Fruit fly (Drosophila melanogaster): Measurements from ENCODE around the gene glu.

DNA sequence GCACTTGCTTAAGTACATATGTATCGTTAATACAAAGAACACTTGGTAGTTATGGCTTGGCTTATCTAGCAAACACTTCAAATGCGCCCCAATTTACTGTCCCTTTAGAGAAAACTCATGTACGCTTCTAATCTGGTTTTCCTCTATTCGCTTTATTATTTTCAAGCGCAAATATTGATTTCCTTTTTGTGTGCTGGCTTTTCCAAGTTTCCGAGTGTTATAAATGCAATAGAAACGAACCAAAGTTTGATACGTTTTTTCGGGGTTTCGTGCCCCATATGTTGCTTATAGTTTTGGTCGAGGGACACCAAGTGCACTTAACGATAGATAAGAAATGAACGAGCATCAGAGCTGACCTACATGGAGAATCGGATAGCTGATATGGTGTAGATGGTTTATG, 24.3 kb downstream of the glu start:
- TF ChIP-seq CG14655 (GFP tag; optimal IDR thresholded peaks at IDR 0.05) (no peak), CG8301 (tag; optimal IDR thresholded peaks at IDR 0.05) (no peak), CG4496 (GFP tag; IDR thresholded peaks at IDR 0.05) (no peak), Ets98B (GFP tag; IDR thresholded peaks at IDR 0.05) (no peak), CG32121 (GFP tag; IDR thresholded peaks at IDR 0.05) (no peak)
